Fruit fly (Drosophila melanogaster) S2 (cell line): ENCODE results near the gene Prosbeta5R2.

Source experiments
- CG8478 ChIP-seq: fragments of >200 bp; optimal IDR thresholded peaks from 2 replicates; lab custom pipeline; 2018
- CTCF ChIP-seq, 2 experiments: fragments of >200 bp; optimal IDR thresholded peaks; 2 replicates each; lab custom pipeline; 2018

The Prosbeta5R2 gene

dm6 chr2L:18007060-18007459 is 16.8 kb downstream of the Prosbeta5R2 start, which contains the start of gene CG42659:
TSS of gene CG42659 (plus strand) at chr2L:18007360.
- no peak for TF ChIP-seq CTCF (optimal IDR thresholded peaks at IDR 0.05; lab: Kevin White, UChicago)
- TF ChIP-seq CG8478 = no peak

dm6 chr2L:18007635-18008034 is 17.4 kb downstream of the Prosbeta5R2 start, which contains the start of the genes CG42634 and CG42635:
TSS of gene CG42634 (plus strand) at chr2L:18007935.
TSS of gene CG42635 (plus strand) at chr2L:18007935.
- TF ChIP-seq CG8478 (no peak), CTCF (optimal IDR thresholded peaks at IDR 0.05; lab: Kevin White, UChicago) (no peak)

dm6 chr2L:18008653-18009052 is 18.4 kb downstream of the Prosbeta5R2 start, which contains the start of gene CG31740:
TSS of gene CG31740 (plus strand) at chr2L:18008953.
- TF ChIP-seq CG8478 = no peak
- TF ChIP-seq CTCF (optimal IDR thresholded peaks at IDR 0.05; lab: Kevin White, UChicago) = no peak

dm6 chr2L:18009672-18010071 is 19.5 kb downstream of the Prosbeta5R2 start:
- TF ChIP-seq CTCF (optimal IDR thresholded peaks at IDR 0.05; lab: Kevin White, UChicago) = no peak
- no peak for TF ChIP-seq CG8478

- TF ChIP-seq CTCF (optimal IDR thresholded peaks at IDR 0.05; lab: Kevin White, UChicago) (no peak), CG8478 (no peak)
Observed at dm6 chr2L:18011375-18011774, 21.2 kb downstream of the Prosbeta5R2 start, which contains the start of gene elfless. TSS of gene elfless (minus strand) at chr2L:18011475.

- TF ChIP-seq CG8478 (no peak), CTCF (optimal IDR thresholded peaks at IDR 0.05; lab: Kevin White, UChicago) (no peak)
Observed at dm6 chr2L:18012168-18012567, 21.9 kb downstream of the Prosbeta5R2 start, which contains the start of gene rdo. TSS of gene rdo (plus strand) at chr2L:18012380.

- TF ChIP-seq CG8478 (no peak), CTCF (optimal IDR thresholded peaks at IDR 0.05; lab: Kevin White, UChicago) (peak; percentile 79 to 80)
Observed at dm6 chr2L:18032741-18033140, 42.5 kb downstream of the Prosbeta5R2 start.
